Worm (Caenorhabditis elegans) whole organism, early embryonic: ENCODE data around the gene Y57G11B.2.

Experiments
- aly-1 ChIP-seq: sonication (generic microtip); optimal IDR thresholded peaks from 2 replicates; lab custom pipeline; 2016; ENCODE audit warnings: missing genetic modification characterization, missing compliant biosample characterization
- ama-1 ChIP-seq: fragments of 150-350 bp; optimal IDR thresholded peaks from 2 replicates; lab custom pipeline; 2014
- ets-7 ChIP-seq: sonication (generic microtip); optimal IDR thresholded peaks from 2 replicates; lab custom pipeline; 2016; ENCODE audit warnings: missing genotype, missing genetic modification characterization, missing compliant biosample characterization
- hmg-4 ChIP-seq: fragments of 200-800 bp; sonication (Bioruptor generic); optimal IDR thresholded peaks from 2 replicates; lab custom pipeline; 2018; ENCODE audit warnings: mild to moderate bottlenecking, missing genetic modification characterization, missing compliant biosample characterization
- sea-1 ChIP-seq: fragments of 200-800 bp; sonication (Bioruptor generic); conservative IDR thresholded peaks from 2 replicates; pipeline ENCODE4 v1.3.6; 2022; ENCODE audit warnings: missing genetic modification characterization, missing compliant biosample characterization
- tbx-11 ChIP-seq: fragments of 200-800 bp; sonication (Bioruptor generic); IDR thresholded peaks from 2 replicates; pipeline ENCODE4 v1.3.6; 2022; ENCODE audit warnings: missing genetic modification characterization, missing compliant biosample characterization
- tra-4 ChIP-seq: sonication (generic microtip); optimal IDR thresholded peaks from 2 replicates; lab custom pipeline; 2017; ENCODE audit warnings: missing genetic modification characterization, missing compliant biosample characterization

ce11 chrIV:14557642-14558041 lies 7.5 kb upstream of the Y57G11B.2 start:
- no peak for TF ChIP-seq aly-1 (tag; lab: Kevin White, UChicago)
- no peak for TF ChIP-seq ets-7 (tag; lab: Kevin White, UChicago)
- TF ChIP-seq ama-1, result no peak
- TF ChIP-seq tbx-11, result no peak
- TF ChIP-seq sea-1 (GFP tag; lab: Robert Waterston, UW), result no peak
- no peak for TF ChIP-seq hmg-4
- TF ChIP-seq tra-4 (tag; lab: Kevin White, UChicago), result no peak
